Fruit fly (Drosophila melanogaster) whole organism, embryonic: ENCODE measurements around the gene CG8944.

Source experiments
- Asciz ChIP-seq: fragments of 200-800 bp; sonication (Bioruptor generic); optimal IDR thresholded peaks from 2 replicates; lab custom pipeline; 2017; ENCODE audit warnings: missing biosample characterization, mild to moderate bottlenecking, missing genetic modification characterization, missing genetic modification reagents
- CG11723 ChIP-seq: fragments of 200-800 bp; sonication (Bioruptor generic); optimal IDR thresholded peaks from 2 replicates; lab custom pipeline; 2017; ENCODE audit warnings: missing biosample characterization, mild to moderate bottlenecking, missing genetic modification characterization
- CG12155 ChIP-seq: fragments of 200-800 bp; sonication (Bioruptor generic); optimal IDR thresholded peaks from 3 replicates; lab custom pipeline; 2016; ENCODE audit warnings: missing biosample characterization, missing genetic modification characterization
- CG13123 ChIP-seq: fragments of 200-800 bp; sonication (Bioruptor generic); optimal IDR thresholded peaks from 2 replicates; lab custom pipeline; 2016; ENCODE audit warnings: missing biosample characterization, missing genetic modification characterization
- CG13287 ChIP-seq: fragments of 200-800 bp; sonication (Bioruptor generic); IDR thresholded peaks from 2 replicates; pipeline ENCODE4 v1.3.6; 2022; ENCODE audit warnings: missing biosample characterization, missing genetic modification characterization; ENCODE audit not compliant: partially characterized antibody
- CG14860 ChIP-seq: fragments of 200-800 bp; sonication (Bioruptor generic); IDR thresholded peaks from 3 replicates; pipeline ENCODE4 v1.3.6; 2022; ENCODE audit warnings: missing biosample characterization, missing genetic modification characterization; ENCODE audit not compliant: partially characterized antibody
- CG14965 ChIP-seq: fragments of 200-800 bp; sonication (Bioruptor generic); optimal IDR thresholded peaks from 2 replicates; lab custom pipeline; 2016; ENCODE audit warnings: missing biosample characterization, missing genetic modification characterization, borderline replicate concordance
- CG17385 ChIP-seq: fragments of 200-800 bp; sonication (Bioruptor generic); optimal IDR thresholded peaks from 3 replicates; lab custom pipeline; 2018; ENCODE audit warnings: missing biosample characterization, mild to moderate bottlenecking, missing genetic modification characterization
- CG1832 ChIP-seq: fragments of 200-800 bp; sonication (Bioruptor generic); optimal IDR thresholded peaks from 2 replicates; lab custom pipeline; 2017; ENCODE audit warnings: missing biosample characterization, mild to moderate bottlenecking, missing genetic modification characterization, inconsistent platforms
- CG2712 ChIP-seq: fragments of 200-800 bp; optimal IDR thresholded peaks from 3 replicates; lab custom pipeline; 2019; ENCODE audit warnings: missing biosample characterization, mild to moderate bottlenecking, missing genetic modification characterization, moderate library complexity
- CG2889 ChIP-seq: fragments of 200-800 bp; sonication (Bioruptor generic); IDR thresholded peaks from 3 replicates; pipeline ENCODE4 v1.3.6; 2022; ENCODE audit warnings: missing biosample characterization, missing genetic modification characterization
- CG6654 ChIP-seq: fragments of 200-800 bp; sonication (Bioruptor generic); optimal IDR thresholded peaks from 2 replicates; lab custom pipeline; 2017; ENCODE audit warnings: missing biosample characterization, mild to moderate bottlenecking, missing genetic modification characterization
- CG7786 ChIP-seq: fragments of 200-800 bp; sonication (Bioruptor generic); optimal IDR thresholded peaks from 2 replicates; lab custom pipeline; 2016; ENCODE audit warnings: missing biosample characterization, missing genetic modification characterization
- CG7928 ChIP-seq: fragments of 200-800 bp; sonication (Bioruptor generic); optimal IDR thresholded peaks from 2 replicates; lab custom pipeline; 2017; ENCODE audit warnings: missing biosample characterization, mild to moderate bottlenecking, missing genetic modification characterization
- CG8478 ChIP-seq: fragments of >200 bp; optimal IDR thresholded peaks from 2 replicates; lab custom pipeline; 2018
- CoRest ChIP-seq: fragments of 200-800 bp; sonication (Bioruptor generic); optimal IDR thresholded peaks from 3 replicates; lab custom pipeline; 2018; ENCODE audit warnings: missing biosample characterization, mild to moderate bottlenecking, missing genetic modification characterization, moderate library complexity
- CrebB ChIP-seq: fragments of 200-800 bp; sonication (Bioruptor generic); optimal IDR thresholded peaks from 3 replicates; lab custom pipeline; 2018; ENCODE audit warnings: missing biosample characterization, mild to moderate bottlenecking, missing genetic modification characterization
- D19A ChIP-seq: fragments of 200-800 bp; optimal IDR thresholded peaks from 3 replicates; lab custom pipeline; 2019; ENCODE audit warnings: missing biosample characterization, mild to moderate bottlenecking, missing genetic modification characterization, moderate library complexity
- Dbx ChIP-seq: fragments of 200-800 bp; sonication (Bioruptor generic); IDR thresholded peaks from 3 replicates; pipeline ENCODE4 v1.3.6; 2022; ENCODE audit warnings: missing biosample characterization, missing genetic modification characterization
- E2f2 ChIP-seq: fragments of 200-800 bp; sonication (Bioruptor generic); IDR thresholded peaks from 2 replicates; pipeline ENCODE4 v1.3.6; 2022; ENCODE audit warnings: missing biosample characterization, missing genetic modification characterization
- Elba2 ChIP-seq: fragments of 200-800 bp; sonication (Bioruptor generic); optimal IDR thresholded peaks from 3 replicates; lab custom pipeline; 2016; ENCODE audit warnings: missing biosample characterization, missing genetic modification characterization
- HLHmδ ChIP-seq: fragments of 200-800 bp; sonication (Bioruptor generic); optimal IDR thresholded peaks from 2 replicates; lab custom pipeline; 2018; ENCODE audit warnings: missing biosample characterization, mild to moderate bottlenecking, missing genetic modification characterization, moderate library complexity
- Kr ChIP-seq: fragments of 200-800 bp; sonication (Bioruptor generic); optimal IDR thresholded peaks from 2 replicates; lab custom pipeline; 2017; ENCODE audit warnings: missing biosample characterization, mild to moderate bottlenecking, missing genetic modification characterization
- NfI ChIP-seq: fragments of 200-800 bp; sonication (Bioruptor generic); optimal IDR thresholded peaks from 3 replicates; lab custom pipeline; 2018; ENCODE audit warnings: missing biosample characterization, mild to moderate bottlenecking, missing genetic modification characterization, moderate library complexity
- Poxn ChIP-seq: fragments of 200-800 bp; sonication (Bioruptor generic); IDR thresholded peaks from 2 replicates; pipeline ENCODE4 v1.3.6; 2022; ENCODE audit warnings: missing biosample characterization, missing genetic modification characterization
- Scr ChIP-seq: fragments of 200-800 bp; sonication (Bioruptor generic); IDR thresholded peaks from 2 replicates; pipeline ENCODE4 v1.3.6; 2022; ENCODE audit warnings: missing biosample characterization, missing genetic modification characterization; ENCODE audit not compliant: partially characterized antibody
- Sox102F ChIP-seq: fragments of 200-800 bp; sonication (Bioruptor generic); optimal IDR thresholded peaks from 2 replicates; lab custom pipeline; 2018; ENCODE audit warnings: missing biosample characterization, mild to moderate bottlenecking, missing genetic modification characterization, moderate library complexity
- TFAM ChIP-seq: fragments of 200-800 bp; sonication (Bioruptor generic); optimal IDR thresholded peaks from 2 replicates; lab custom pipeline; 2017; ENCODE audit warnings: missing biosample characterization, missing genetic modification characterization, inconsistent platforms
- ac ChIP-seq: fragments of 200-800 bp; sonication (Bioruptor generic); optimal IDR thresholded peaks from 3 replicates; lab custom pipeline; 2017; ENCODE audit warnings: missing biosample characterization, mild to moderate bottlenecking, missing genetic modification characterization
- bbx ChIP-seq: fragments of 200-800 bp; sonication (Bioruptor generic); IDR thresholded peaks from 2 replicates; pipeline ENCODE4 v1.3.6; 2022; ENCODE audit warnings: missing biosample characterization, missing genetic modification characterization; ENCODE audit not compliant: partially characterized antibody
- br ChIP-seq: fragments of >200 bp; optimal IDR thresholded peaks from 2 replicates; lab custom pipeline; 2017
- chm ChIP-seq: fragments of 200-800 bp; sonication (Bioruptor generic); IDR thresholded peaks from 2 replicates; pipeline ENCODE4 v1.3.6; 2022; ENCODE audit warnings: missing biosample characterization, missing genetic modification characterization
- corto ChIP-seq: fragments of 200-800 bp; sonication (Bioruptor generic); optimal IDR thresholded peaks from 2 replicates; lab custom pipeline; 2016; ENCODE audit warnings: missing biosample characterization, mild to moderate bottlenecking, missing genetic modification characterization, moderate library complexity
- crol ChIP-seq: fragments of 200-800 bp; sonication (Bioruptor generic); IDR thresholded peaks from 2 replicates; pipeline ENCODE4 v1.3.6; 2022; ENCODE audit warnings: missing biosample characterization, missing genetic modification characterization
- fd102C ChIP-seq: fragments of 200-800 bp; sonication (Bioruptor generic); optimal IDR thresholded peaks from 2 replicates; lab custom pipeline; 2018; ENCODE audit warnings: missing biosample characterization, mild to moderate bottlenecking, missing genetic modification characterization, moderate library complexity
- fd3F ChIP-seq: fragments of 200-800 bp; sonication (Bioruptor generic); optimal IDR thresholded peaks from 2 replicates; lab custom pipeline; 2018; ENCODE audit warnings: missing biosample characterization, mild to moderate bottlenecking, missing genetic modification characterization, moderate library complexity
- fd64A ChIP-seq: fragments of 200-800 bp; sonication (Bioruptor generic); optimal IDR thresholded peaks from 3 replicates; lab custom pipeline; 2018; ENCODE audit warnings: missing biosample characterization, mild to moderate bottlenecking, missing genetic modification characterization
- fd96Cb ChIP-seq: fragments of 200-800 bp; sonication (Bioruptor generic); optimal IDR thresholded peaks from 2 replicates; lab custom pipeline; 2018; ENCODE audit warnings: missing biosample characterization, mild to moderate bottlenecking, missing genetic modification characterization, moderate library complexity
- fu2 ChIP-seq: fragments of 200-800 bp; sonication (Bioruptor generic); optimal IDR thresholded peaks from 2 replicates; lab custom pipeline; 2016; ENCODE audit warnings: missing biosample characterization, missing genetic modification characterization
- gem ChIP-seq: fragments of 200-800 bp; sonication (Bioruptor generic); optimal IDR thresholded peaks from 2 replicates; lab custom pipeline; 2019; ENCODE audit warnings: missing biosample characterization, mild to moderate bottlenecking, missing genetic modification characterization, moderate library complexity
- gt ChIP-seq: fragments of 200-800 bp; sonication (Bioruptor generic); IDR thresholded peaks from 2 replicates; pipeline ENCODE4 v1.3.6; 2022; ENCODE audit warnings: missing biosample characterization, missing genetic modification characterization
- her ChIP-seq: fragments of 200-800 bp; sonication (Bioruptor generic); optimal IDR thresholded peaks from 2 replicates; lab custom pipeline; 2016; ENCODE audit warnings: missing biosample characterization, missing genetic modification characterization
- jigr1 ChIP-seq: fragments of 200-800 bp; sonication (Bioruptor generic); IDR thresholded peaks from 3 replicates; pipeline ENCODE4 v1.3.6; 2022; ENCODE audit warnings: missing biosample characterization, missing genetic modification characterization
- otp ChIP-seq: fragments of 200-800 bp; sonication (Bioruptor generic); IDR thresholded peaks from 3 replicates; pipeline ENCODE4, ENCODE4 v1.3.6; 2022; ENCODE audit warnings: missing biosample characterization, missing genetic modification characterization
- schlank ChIP-seq: fragments of 200-800 bp; sonication (Bioruptor generic); optimal IDR thresholded peaks from 2 replicates; lab custom pipeline; 2018; ENCODE audit warnings: missing biosample characterization, mild to moderate bottlenecking, missing genetic modification characterization
- sna ChIP-seq: fragments of 200-800 bp; sonication (Bioruptor generic); IDR thresholded peaks from 2 replicates; pipeline ENCODE4 v1.3.6; 2022; ENCODE audit warnings: missing biosample characterization, missing genetic modification characterization; ENCODE audit not compliant: partially characterized antibody
- stc ChIP-seq: fragments of 200-800 bp; sonication (Bioruptor generic); IDR thresholded peaks from 2 replicates; pipeline ENCODE4 v1.3.6; 2022; ENCODE audit warnings: missing biosample characterization, missing genetic modification characterization
- tin ChIP-seq: fragments of 200-800 bp; sonication (Bioruptor generic); optimal IDR thresholded peaks from 3 replicates; lab custom pipeline; 2016; ENCODE audit warnings: missing biosample characterization, missing genetic modification characterization
- tx ChIP-seq: fragments of 200-800 bp; sonication (Bioruptor generic); optimal IDR thresholded peaks from 2 replicates; lab custom pipeline; 2016; ENCODE audit warnings: missing biosample characterization, missing genetic modification characterization
- zfh2 ChIP-seq: fragments of 200-800 bp; sonication (Bioruptor generic); optimal IDR thresholded peaks from 2 replicates; lab custom pipeline; 2016; ENCODE audit warnings: missing biosample characterization, missing genetic modification characterization

Gene CG8944

dm6 chrX:15745905-15746681 is at the start of gene CG8944, which contains the start of gene CCT6 (continued):
- no peak for TF ChIP-seq schlank (tag; lab: Kevin White, UChicago)
- no peak for TF ChIP-seq HLHmδ (GFP tag; lab: Kevin White, UChicago)
- TF ChIP-seq Sox102F (GFP tag; lab: Kevin White, UChicago) = no peak
- TF ChIP-seq D19A = peak; percentile 17
- no peak for TF ChIP-seq TFAM (GFP tag; lab: Kevin White, UChicago)
- TF ChIP-seq CG6654 (GFP tag; lab: Kevin White, UChicago) = no peak
- no peak for TF ChIP-seq gem
- no peak for TF ChIP-seq CG2889 (GFP tag; lab: Robert Waterston, UW)
- no peak for TF ChIP-seq ac (GFP tag; lab: Kevin White, UChicago)
- TF ChIP-seq CG13287 = 0 out of 2 replicates have a peak, but pooled peaks have one; percentile 28
- TF ChIP-seq Poxn (GFP tag; lab: Robert Waterston, UW) = no peak
- TF ChIP-seq Dbx (GFP tag; lab: Robert Waterston, UW) = no peak
- TF ChIP-seq CG12155 (GFP tag; lab: Kevin White, UChicago) = no peak
- TF ChIP-seq CG17385 (GFP tag; lab: Kevin White, UChicago) = no peak
- TF ChIP-seq CG8478 (lab: Kevin White, UChicago) = no peak
- TF ChIP-seq fd64A (GFP tag; lab: Kevin White, UChicago) = no peak
- no peak for TF ChIP-seq fd3F (GFP tag; lab: Kevin White, UChicago)
- no peak for TF ChIP-seq CG13123 (GFP tag; lab: Kevin White, UChicago)
- TF ChIP-seq zfh2 = peak; percentile 16
- no peak for TF ChIP-seq E2f2
- no peak for TF ChIP-seq jigr1 (GFP tag; lab: Robert Waterston, UW)
- no peak for TF ChIP-seq Elba2
- no peak for TF ChIP-seq corto (GFP tag; lab: Kevin White, UChicago)
- no peak for TF ChIP-seq sna (GFP tag; lab: Robert Waterston, UW)
- TF ChIP-seq CG14965 (GFP tag; lab: Kevin White, UChicago) = no peak
- no peak for TF ChIP-seq gt (GFP tag; lab: Robert Waterston, UW)
- peak; percentile 32 for TF ChIP-seq CG2712
- TF ChIP-seq CG14860 (GFP tag; lab: Robert Waterston, UW) = no peak
- TF ChIP-seq CG7786 (GFP tag; lab: Kevin White, UChicago) = no peak
- TF ChIP-seq chm (GFP tag; lab: Robert Waterston, UW) = no peak
- TF ChIP-seq Asciz (GFP tag; lab: Kevin White, UChicago) = no peak
- TF ChIP-seq CoRest (tag; lab: Kevin White, UChicago) = peak; percentile 45
- no peak for TF ChIP-seq Kr
- TF ChIP-seq Scr = peak; percentile 57
- no peak for TF ChIP-seq br (lab: Kevin White, UChicago)
- no peak for TF ChIP-seq crol (GFP tag; lab: Robert Waterston, UW)
- peak; percentile 14 for TF ChIP-seq tin
- TF ChIP-seq bbx (GFP tag; lab: Robert Waterston, UW) = peak; percentile 44; the same call in 1 of the 2 replicates
- no peak for TF ChIP-seq NfI (GFP tag; lab: Kevin White, UChicago)
- no peak for TF ChIP-seq CrebB
- no peak for TF ChIP-seq tx (GFP tag; lab: Kevin White, UChicago)
- no peak for TF ChIP-seq CG7928 (GFP tag; lab: Kevin White, UChicago)
- no peak for TF ChIP-seq fd102C (GFP tag; lab: Kevin White, UChicago)
- TF ChIP-seq CG11723 = no peak
- no peak for TF ChIP-seq otp (GFP tag; lab: Robert Waterston, UW)
- no peak for TF ChIP-seq stc (GFP tag; lab: Robert Waterston, UW)
- no peak for TF ChIP-seq fu2 (GFP tag; lab: Kevin White, UChicago)
- no peak for TF ChIP-seq her (GFP tag; lab: Kevin White, UChicago)
- TF ChIP-seq fd96Cb (tag; lab: Kevin White, UChicago) = no peak
- no peak for TF ChIP-seq CG1832 (GFP tag; lab: Kevin White, UChicago)
